Worm (Caenorhabditis elegans): ENCODE results near the gene fbxb-31.

DNA sequence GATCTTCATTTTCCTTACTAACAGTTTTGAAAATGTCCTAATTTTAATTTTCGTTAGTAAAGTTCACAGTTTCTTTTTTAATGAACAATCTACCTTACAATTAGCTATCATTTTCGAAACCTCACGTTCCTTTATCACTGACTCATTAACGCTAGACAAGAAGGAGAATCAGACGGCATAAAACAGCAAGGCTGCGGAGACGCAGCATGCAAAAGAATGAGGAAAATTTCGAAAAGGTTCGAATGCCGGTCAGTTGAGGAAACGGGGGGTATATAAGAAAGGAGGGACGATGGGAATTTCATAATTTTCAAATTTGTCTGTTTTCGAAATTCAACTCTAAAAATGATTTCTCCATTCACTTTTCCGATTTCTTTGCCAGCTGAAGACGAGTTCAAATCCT, 22.8 kb upstream of the fbxb-31 start, which contains the start of gene F19B10.13:
- TF ChIP-seq ZK546.5 (tag; optimal IDR thresholded peaks at IDR 0.05), result no peak
- TF ChIP-seq tbx-2 (tag; optimal IDR thresholded peaks at IDR 0.05), result no peak
- no peak for TF ChIP-seq fkh-2 (tag; optimal IDR thresholded peaks at IDR 0.05)
- TF ChIP-seq ztf-11 (tag; optimal IDR thresholded peaks at IDR 0.05), result no peak
- no peak for TF ChIP-seq nhr-12 (tag; optimal IDR thresholded peaks at IDR 0.05)
- TF ChIP-seq mdl-1 (tag; optimal IDR thresholded peaks at IDR 0.05), result no peak
- TF ChIP-seq R02D3.7 (tag; optimal IDR thresholded peaks at IDR 0.05), result no peak
- peak; percentile 14 for TF ChIP-seq nfya-1 (tag; optimal IDR thresholded peaks at IDR 0.05; ENCODE audit: insufficient read depth)
- TF ChIP-seq ceh-82 (tag; optimal IDR thresholded peaks at IDR 0.05), result no peak
- TF ChIP-seq elt-3 (tag; optimal IDR thresholded peaks at IDR 0.05), result peak in 1 of 3 experiments; percentile 41

Data from whole organism, L3 larva.